Fruit fly (Drosophila melanogaster): ENCODE data around the gene CG13135.

CG13135 gene

DNA sequence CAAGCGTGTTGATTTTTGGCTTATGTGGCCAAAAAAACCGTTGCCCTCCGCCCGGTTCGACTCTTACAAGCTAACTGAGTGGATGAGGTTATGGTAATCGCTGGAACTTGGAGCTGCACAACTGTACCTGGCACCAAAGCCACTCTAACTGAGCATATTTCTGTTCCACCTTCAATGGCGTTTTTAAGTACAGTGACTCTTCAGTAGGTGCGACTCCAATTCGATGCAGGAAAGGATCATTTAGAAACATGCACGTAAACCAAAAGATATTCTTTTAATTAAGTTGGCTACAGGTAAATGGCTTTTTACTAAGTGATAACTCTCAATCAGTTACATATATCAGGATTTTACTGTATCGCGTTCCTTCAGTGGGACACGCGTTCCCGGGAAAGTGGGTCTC is 30.3 kb downstream of the CG13135 start, which contains the start of gene CG13133:
TSS of gene CG13133 (minus strand) at position 101 of the 400 bp plus-strand sequence.
- TF ChIP-seq Sp1 (GFP tag; optimal IDR thresholded peaks at IDR 0.05) (no peak), OdsH (GFP tag; optimal IDR thresholded peaks at IDR 0.05) (no peak), brk (GFP tag; optimal IDR thresholded peaks at IDR 0.05) (no peak), Vsx2 (GFP tag; optimal IDR thresholded peaks at IDR 0.05; ENCODE audit: partially characterized antibody) (no peak), sage (GFP tag; optimal IDR thresholded peaks at IDR 0.05) (no peak), usp (GFP tag; optimal IDR thresholded peaks at IDR 0.05) (no peak), Myc (optimal IDR thresholded peaks at IDR 0.05) (no peak), Hr78 (GFP tag; optimal IDR thresholded peaks at IDR 0.05) (no peak), Rel (GFP tag; optimal IDR thresholded peaks at IDR 0.05) (no peak), Rel (tag; optimal IDR thresholded peaks at IDR 0.05) (no peak), fru (GFP tag; optimal IDR thresholded peaks at IDR 0.05) (no peak), Hnf4 (GFP tag; optimal IDR thresholded peaks at IDR 0.05) (no peak), Abd-B (GFP tag; optimal IDR thresholded peaks at IDR 0.05) (no peak), Dif (GFP tag; optimal IDR thresholded peaks at IDR 0.05; ENCODE audit: partially characterized antibody) (no peak), HLH106 (tag; optimal IDR thresholded peaks at IDR 0.05) (no peak), foxo (GFP tag; optimal IDR thresholded peaks at IDR 0.05) (no peak)

Measured in whole organism, wandering third instar larva.